Worm (Caenorhabditis elegans): ENCODE data around the gene cas-1.

DNA sequence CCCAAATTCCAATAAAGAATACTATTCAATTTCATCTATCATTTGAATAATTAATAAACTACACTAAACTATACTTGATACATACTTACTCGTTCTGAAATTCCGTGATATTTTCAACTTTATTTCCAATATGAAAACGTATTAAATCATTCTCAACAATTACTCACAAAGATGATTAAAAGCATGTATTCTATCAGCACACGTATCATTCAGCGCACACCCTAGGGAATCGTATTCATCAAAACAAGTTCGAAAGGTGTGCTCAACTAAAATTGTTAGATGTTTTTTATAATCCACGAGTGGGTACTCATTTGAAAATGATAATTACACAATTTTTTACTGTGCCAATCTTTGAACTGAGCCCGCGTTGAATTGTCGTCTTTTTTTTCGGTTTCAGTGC is 50.9 kb downstream of the cas-1 start, which contains the start of gene C10E2.1:
- TF ChIP-seq unc-62 (GFP tag; optimal IDR thresholded peaks at IDR 0.05 in 1 of 2) (no peak), unc-62 (tag; optimal IDR thresholded peaks at IDR 0.05) (no peak), Y105C5A.15 (GFP tag; IDR thresholded peaks at IDR 0.05) (no peak), F49E8.2 (tag; optimal IDR thresholded peaks at IDR 0.05; ENCODE audit: borderline replicate concordance) (no peak), skn-1 (tag; optimal IDR thresholded peaks at IDR 0.05) (no peak), unc-39 (tag; optimal IDR thresholded peaks at IDR 0.05) (no peak), fos-1 (tag; optimal IDR thresholded peaks at IDR 0.05) (no peak), saeg-2 (GFP tag; IDR thresholded peaks at IDR 0.05) (no peak), fkh-10 (GFP tag; optimal IDR thresholded peaks at IDR 0.05) (no peak), gei-8 (GFP tag; optimal IDR thresholded peaks at IDR 0.05) (no peak), mdl-1 (tag; optimal IDR thresholded peaks at IDR 0.05) (no peak), lin-39 (tag; optimal IDR thresholded peaks at IDR 0.05) (no peak), snpc-4 (tag; optimal IDR thresholded peaks at IDR 0.05) (no peak), aly-2 (tag; optimal IDR thresholded peaks at IDR 0.05) (no peak)
